Worm (Caenorhabditis elegans): Measurements from ENCODE around the gene Y73B6BL.27.

- TF ChIP-seq pha-4 (tag; optimal IDR thresholded peaks at IDR 0.05) = no peak
- no peak for TF ChIP-seq nhr-237 (tag; optimal IDR thresholded peaks at IDR 0.05)
- TF ChIP-seq lsy-2 (tag; optimal IDR thresholded peaks at IDR 0.05) = no peak
- TF ChIP-seq unc-120 (tag; optimal IDR thresholded peaks at IDR 0.05; ENCODE audit: poor library complexity, severe bottlenecking) = no peak
- no peak for TF ChIP-seq elt-3 (tag; optimal IDR thresholded peaks at IDR 0.05)
Observed at ce11 chrIV:6438051-6438450, 35.0 kb downstream of the Y73B6BL.27 start, which contains the start of gene dlc-5.

Measured in whole organism, mixed stage, embryonic.